Worm (Caenorhabditis elegans) whole organism, L1 larva: Measurements from ENCODE around the gene rtfo-1.
A peak's percentile ranks its signal among the peaks of the same experiment; 100 is the strongest.

ENCODE experiments used
- aly-2 ChIP-seq: fragments of 150-350 bp; optimal IDR thresholded peaks from 2 replicates; lab custom pipeline; 2014; ENCODE audit warnings: missing biosample characterization, missing genetic modification characterization
- blmp-1 ChIP-seq: fragments of 150-350 bp; optimal IDR thresholded peaks from 2 replicates; lab custom pipeline; 2014; ENCODE audit warnings: missing biosample characterization, missing genetic modification characterization
- ces-1 ChIP-seq: fragments of 150-350 bp; optimal IDR thresholded peaks from 2 replicates; lab custom pipeline; 2014; ENCODE audit warnings: missing biosample characterization, missing genetic modification reagents, missing genetic modification characterization
- mdl-1 ChIP-seq, 2 experiments: fragments of 150-350 bp; optimal IDR thresholded peaks; 2 replicates each; lab custom pipeline; 2014 to 2017; ENCODE audit warnings: missing biosample characterization in 2 of 2, missing genetic modification characterization in 2 of 2, inconsistent platforms in 1 of 2
- unc-98 ChIP-seq: fragments of 200-800 bp; sonication (Bioruptor generic); IDR thresholded peaks from 2 replicates; pipeline ENCODE4 v1.3.6; 2022; ENCODE audit warnings: missing genetic modification characterization, missing compliant biosample characterization

DNA sequence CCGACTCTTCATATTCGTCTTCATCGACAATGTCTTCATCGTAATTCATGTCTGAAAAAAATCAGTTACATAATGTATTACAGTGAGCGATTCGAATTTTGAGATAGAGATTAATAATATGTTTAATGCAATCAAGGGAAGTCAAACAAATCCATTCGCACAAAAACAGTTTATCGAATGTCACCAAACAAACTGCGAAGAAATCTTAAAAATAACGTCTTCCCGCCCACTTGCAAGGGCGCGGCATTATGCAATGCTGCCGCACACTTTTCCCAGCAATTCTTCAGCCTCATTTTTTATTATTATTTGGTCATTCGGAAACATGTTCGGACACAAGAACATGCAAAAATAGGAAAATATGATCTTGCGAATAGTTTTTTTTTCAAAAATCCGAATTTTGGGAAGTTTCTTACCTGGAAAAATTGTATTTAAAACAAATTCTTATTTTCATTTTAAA lies 38.2 kb downstream of the rtfo-1 start, which contains the start of gene mdf-1:
- TF ChIP-seq aly-2 (tag; lab: Kevin White, UChicago) (no peak), ces-1 (GFP tag; lab: Kevin White, UChicago) (no peak), blmp-1 (tag; lab: Kevin White, UChicago) (peak; percentile 62), mdl-1 (tag; optimal IDR thresholded peaks at IDR 0.05; lab: Kevin White, UChicago) (peak in 1 of 2 experiments; percentile 45), unc-98 (GFP tag; lab: Robert Waterston, UW) (no peak)
